Worm (Caenorhabditis elegans) whole organism, late embryonic: Measurements from ENCODE around the gene cal-5.

ENCODE experiments used
- C08G9.2 ChIP-seq: sonication (generic microtip); optimal IDR thresholded peaks from 2 replicates; lab custom pipeline; 2016; ENCODE audit warnings: mild to moderate bottlenecking, missing genetic modification characterization, moderate library complexity, missing compliant biosample characterization
- F13H6.1 ChIP-seq: sonication (generic microtip); optimal IDR thresholded peaks from 2 replicates; lab custom pipeline; 2016; ENCODE audit warnings: missing genetic modification characterization, missing compliant biosample characterization
- T23F11.4 ChIP-seq: fragments of 200-800 bp; sonication (Bioruptor generic); optimal IDR thresholded peaks from 2 replicates; lab custom pipeline; 2018; ENCODE audit warnings: mild to moderate bottlenecking, missing genetic modification characterization, missing compliant biosample characterization
- ceh-22 ChIP-seq: sonication (generic microtip); optimal IDR thresholded peaks from 2 replicates; lab custom pipeline; 2017; ENCODE audit warnings: missing biosample characterization, missing genetic modification characterization
- ceh-30 ChIP-seq: fragments of 150-350 bp; optimal IDR thresholded peaks from 2 replicates; lab custom pipeline; 2014; ENCODE audit warnings: missing biosample characterization, missing genetic modification characterization
- ceh-34 ChIP-seq: sonication (generic microtip); optimal IDR thresholded peaks from 2 replicates; lab custom pipeline; 2016; ENCODE audit warnings: mild to moderate bottlenecking, missing genetic modification characterization, missing compliant biosample characterization
- fax-1 ChIP-seq: sonication (generic microtip); optimal IDR thresholded peaks from 2 replicates; lab custom pipeline; 2016; ENCODE audit warnings: missing genotype, missing genetic modification characterization, missing compliant biosample characterization
- gmeb-2 ChIP-seq: sonication (generic microtip); optimal IDR thresholded peaks from 2 replicates; lab custom pipeline; 2016; ENCODE audit warnings: missing genetic modification characterization, inconsistent platforms, missing compliant biosample characterization
- hlh-13 ChIP-seq: fragments of 200-800 bp; sonication (Bioruptor generic); optimal IDR thresholded peaks from 2 replicates; lab custom pipeline; 2018; ENCODE audit warnings: mild to moderate bottlenecking, missing genetic modification characterization, missing compliant biosample characterization
- hlh-8 ChIP-seq: sonication (generic microtip); optimal IDR thresholded peaks from 2 replicates; lab custom pipeline; 2016; ENCODE audit warnings: missing genotype, missing genetic modification characterization, missing compliant biosample characterization
- mec-3 ChIP-seq: sonication (generic microtip); optimal IDR thresholded peaks from 2 replicates; lab custom pipeline; 2016; ENCODE audit warnings: borderline replicate concordance, missing genetic modification characterization, missing compliant biosample characterization
- nfya-1 ChIP-seq: sonication (generic microtip); optimal IDR thresholded peaks from 2 replicates; lab custom pipeline; 2017; ENCODE audit warnings: missing genetic modification characterization, mild to moderate bottlenecking, missing compliant biosample characterization, antibody characterized with exemption, moderate library complexity
- npax-4 ChIP-seq: sonication (generic microtip); optimal IDR thresholded peaks from 2 replicates; lab custom pipeline; 2016; ENCODE audit warnings: missing genetic modification characterization, missing compliant biosample characterization
- odd-2 ChIP-seq: sonication (generic microtip); optimal IDR thresholded peaks from 2 replicates; lab custom pipeline; 2017; ENCODE audit warnings: antibody characterized with exemption, mild to moderate bottlenecking, missing genetic modification characterization, missing compliant biosample characterization
- pat-9 ChIP-seq: fragments of 200-800 bp; sonication (Bioruptor generic); optimal IDR thresholded peaks from 2 replicates; lab custom pipeline; 2018; ENCODE audit warnings: mild to moderate bottlenecking, missing genetic modification characterization, moderate library complexity, missing compliant biosample characterization
- sdc-2 ChIP-seq: sonication (generic microtip); optimal IDR thresholded peaks from 2 replicates; lab custom pipeline; 2016; ENCODE audit warnings: missing genotype, missing genetic modification characterization, missing compliant biosample characterization
- syd-9 ChIP-seq: sonication (generic microtip); optimal IDR thresholded peaks from 2 replicates; lab custom pipeline; 2016; ENCODE audit warnings: mild to moderate bottlenecking, missing genetic modification characterization, moderate library complexity, missing compliant biosample characterization
- tbx-7 ChIP-seq: sonication (generic microtip); optimal IDR thresholded peaks from 2 replicates; lab custom pipeline; 2016; ENCODE audit warnings: missing genotype, missing genetic modification characterization, missing compliant biosample characterization
- unc-42 ChIP-seq: sonication (generic microtip); optimal IDR thresholded peaks from 2 replicates; lab custom pipeline; 2016; ENCODE audit warnings: missing genotype, missing genetic modification characterization, missing compliant biosample characterization
- unc-86 ChIP-seq: sonication (generic microtip); optimal IDR thresholded peaks from 2 replicates; lab custom pipeline; 2016; ENCODE audit warnings: missing genetic modification characterization, missing compliant biosample characterization

cal-5 gene

DNA sequence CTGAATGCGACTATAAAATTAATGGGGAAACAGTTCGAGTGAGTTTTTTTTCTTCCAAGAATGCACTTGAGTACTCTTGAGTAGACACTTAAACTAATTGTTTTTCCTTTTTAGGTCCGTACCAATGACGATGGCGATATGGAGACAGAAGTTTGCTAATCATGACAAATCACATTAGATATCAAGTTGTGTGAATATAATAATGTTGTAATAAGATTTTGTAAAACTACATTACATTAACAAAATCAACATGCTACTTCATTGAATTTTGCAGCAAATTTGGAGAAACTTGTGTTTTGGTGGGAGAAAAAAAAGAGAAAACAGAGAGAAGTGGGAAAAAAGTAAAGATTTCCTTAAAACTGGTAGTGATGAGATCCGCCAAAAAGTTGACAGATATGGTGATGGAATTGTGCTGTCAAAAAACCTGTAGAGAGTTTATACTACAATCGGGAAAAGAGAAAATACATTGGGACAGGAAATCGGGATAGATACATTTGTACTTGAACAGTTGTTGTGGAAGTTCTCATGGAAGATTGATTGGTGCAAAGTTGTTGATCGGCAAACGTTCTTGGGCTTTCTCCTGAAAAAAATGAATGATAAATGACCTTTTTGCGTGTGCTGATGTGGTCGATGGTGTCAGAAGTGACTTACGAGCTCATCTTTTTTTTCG, 49.7 kb downstream of the cal-5 start:
- TF ChIP-seq mec-3 (tag; lab: Kevin White, UChicago): no peak
- no peak for TF ChIP-seq F13H6.1 (tag; lab: Kevin White, UChicago)
- TF ChIP-seq syd-9 (tag; lab: Kevin White, UChicago): no peak
- no peak for TF ChIP-seq ceh-34 (tag; lab: Kevin White, UChicago)
- no peak for TF ChIP-seq sdc-2 (tag; lab: Kevin White, UChicago)
- TF ChIP-seq unc-42 (tag; lab: Kevin White, UChicago): peak; percentile 36
- no peak for TF ChIP-seq pat-9 (tag; lab: Kevin White, UChicago)

DNA sequence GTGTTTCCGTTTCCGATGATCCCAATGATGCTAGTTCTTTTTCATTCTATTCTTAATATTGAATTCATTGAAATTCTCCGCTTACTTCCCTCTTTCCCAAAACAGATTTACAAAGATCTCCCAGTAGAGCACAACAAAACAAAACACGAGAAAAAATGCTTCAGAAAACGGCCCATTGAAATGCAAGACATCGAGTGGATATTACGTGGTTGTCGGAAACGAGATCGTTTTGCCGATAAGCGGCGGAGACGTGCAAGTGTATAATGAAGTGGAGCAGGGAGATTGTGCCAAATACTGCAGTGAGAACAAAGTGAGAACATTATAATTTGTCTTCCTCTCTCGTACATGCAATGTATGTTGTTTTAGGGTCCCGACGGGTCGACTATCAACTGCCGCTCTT, 51.3 kb downstream of the cal-5 start:
- TF ChIP-seq T23F11.4 (no peak), unc-86 (tag; lab: Kevin White, UChicago) (no peak), hlh-13 (GFP tag; lab: Kevin White, UChicago) (no peak), fax-1 (no peak), odd-2 (tag; lab: Kevin White, UChicago) (no peak), tbx-7 (tag; lab: Kevin White, UChicago) (no peak), F13H6.1 (tag; lab: Kevin White, UChicago) (no peak), gmeb-2 (tag; lab: Kevin White, UChicago) (no peak), nfya-1 (no peak), ceh-22 (tag; lab: Kevin White, UChicago) (no peak), C08G9.2 (tag; lab: Kevin White, UChicago) (no peak), npax-4 (no peak), hlh-8 (tag; lab: Kevin White, UChicago) (no peak), ceh-30 (tag; lab: Kevin White, UChicago) (no peak)
